Worm (Caenorhabditis elegans): Measurements from ENCODE around the gene K07E3.1.

K07E3.1 gene

ce11 chrX:8136276-8136891 is 26.1 kb downstream of the K07E3.1 start, which contains the start of gene C02B8.6 (continued):
- peak; percentile 54 for TF ChIP-seq nhr-6 (tag; optimal IDR thresholded peaks at IDR 0.05)

DNA sequence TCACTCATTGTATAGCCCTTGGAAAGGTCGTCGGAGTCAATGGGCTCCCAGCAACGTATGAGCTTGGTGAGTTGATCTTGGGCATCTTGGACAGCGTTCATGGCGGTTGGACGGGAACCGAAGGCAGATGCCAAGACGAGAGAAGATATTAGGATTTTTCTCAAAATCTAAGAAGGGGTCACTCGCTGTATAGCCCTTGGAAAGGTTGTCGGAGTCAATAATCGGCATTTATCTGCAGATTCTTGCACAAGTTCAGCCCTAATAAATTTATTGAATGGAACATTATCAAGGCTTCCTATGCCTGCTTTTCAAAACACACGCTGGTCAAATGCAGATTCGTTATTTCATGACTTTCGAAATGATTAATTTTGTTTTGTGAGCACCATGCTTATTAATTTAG is 27.5 kb downstream of the K07E3.1 start, which contains the start of gene C02B8.7:
Gene C02B8.7, minus strand, starts transcription at position 101 of the 400 bp plus-strand sequence.
- TF ChIP-seq T20F7.1 (GFP tag; optimal IDR thresholded peaks at IDR 0.05) (no peak), lin-39 (tag; optimal IDR thresholded peaks at IDR 0.05) (no peak), ctbp-1 (GFP tag; IDR thresholded peaks at IDR 0.05) (no peak)

DNA sequence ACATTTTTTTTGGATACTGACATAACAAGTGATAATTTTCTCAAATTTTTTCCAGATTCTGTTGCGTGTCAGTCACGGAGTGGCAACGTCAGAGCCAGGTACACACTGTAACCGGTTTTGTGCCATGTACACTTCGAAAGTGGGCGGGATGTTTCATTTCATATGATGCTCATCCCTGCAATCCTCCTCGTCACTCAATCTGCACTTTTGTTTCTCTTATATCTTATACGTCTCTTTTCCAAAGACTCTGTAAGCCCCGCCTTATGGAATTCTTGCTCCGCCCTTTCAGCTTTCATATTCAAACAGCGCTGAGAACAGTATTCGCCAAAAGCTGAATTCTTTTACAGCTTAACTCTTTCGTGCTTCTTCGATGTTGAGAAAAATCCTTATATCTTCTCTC is 28.9 kb downstream of the K07E3.1 start, which contains the start of gene C02B8.3:
Gene C02B8.3, plus strand, starts transcription at position 301 of the 400 bp plus-strand sequence.
- TF ChIP-seq skn-1 (tag; optimal IDR thresholded peaks at IDR 0.05) = no peak
- no peak for TF ChIP-seq daf-12 (tag; optimal IDR thresholded peaks at IDR 0.05)
- no peak for TF ChIP-seq lsy-2 (tag; optimal IDR thresholded peaks at IDR 0.05)
- TF ChIP-seq lim-7 (GFP tag; IDR thresholded peaks at IDR 0.05) = no peak
- TF ChIP-seq ctbp-1 (GFP tag; IDR thresholded peaks at IDR 0.05) = no peak
- TF ChIP-seq tag-97 (GFP tag; IDR thresholded peaks at IDR 0.05) = no peak
- TF ChIP-seq R02D3.7 (tag; optimal IDR thresholded peaks at IDR 0.05) = no peak
- TF ChIP-seq mep-1 (tag; optimal IDR thresholded peaks at IDR 0.05) = no peak
- TF ChIP-seq dpl-1 (GFP tag; optimal IDR thresholded peaks at IDR 0.05) = no peak
- no peak for TF ChIP-seq nhr-237 (tag; optimal IDR thresholded peaks at IDR 0.05)

DNA sequence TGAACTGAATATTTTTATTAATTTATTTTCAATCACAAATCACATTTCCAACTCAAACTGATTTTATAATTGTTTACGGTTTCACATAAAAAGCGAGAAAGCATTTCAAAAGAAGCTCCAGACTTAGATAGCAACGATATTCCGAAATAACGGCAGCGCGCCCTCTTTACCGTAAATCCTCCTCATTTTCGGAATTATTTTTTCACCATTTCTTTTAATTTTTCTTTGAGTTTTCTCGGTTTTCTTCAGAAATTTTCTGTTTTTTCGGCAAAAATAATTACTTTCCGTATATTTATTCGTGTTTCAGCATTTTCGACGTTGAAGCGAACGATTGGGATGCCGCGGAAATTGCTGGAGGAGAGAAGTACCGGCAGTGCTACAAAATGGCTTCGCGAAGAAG is 37.2 kb downstream of the K07E3.1 start, which contains the start of gene C02B8.1:
Gene C02B8.1, plus strand, starts transcription at position 301 of the 400 bp plus-strand sequence.
- TF ChIP-seq Y48G9A.11 (GFP tag; IDR thresholded peaks at IDR 0.05) (0 out of 2 replicates have a peak, but pooled peaks have one; percentile 16), rbr-2 (tag; optimal IDR thresholded peaks at IDR 0.05) (no peak)

DNA sequence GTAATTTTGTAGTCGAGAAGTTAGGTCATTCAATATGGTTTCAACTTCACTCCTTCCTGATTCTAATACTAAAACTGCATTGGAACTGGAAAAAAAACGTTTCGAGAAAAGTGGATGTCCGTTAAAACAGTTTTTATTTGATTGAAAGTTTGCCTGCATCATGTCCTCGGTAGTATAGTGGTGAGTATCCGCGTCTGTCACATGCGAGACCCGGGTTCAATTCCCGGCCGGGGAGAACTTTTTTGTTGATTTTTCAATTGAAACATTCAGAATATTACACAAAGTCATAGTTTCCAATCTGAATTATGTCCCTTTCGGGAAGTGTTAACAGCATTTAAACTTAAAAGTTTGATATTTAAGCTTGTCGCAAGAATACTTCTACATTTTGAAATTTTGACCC is 38.8 kb downstream of the K07E3.1 start:
- TF ChIP-seq lim-7 (GFP tag; IDR thresholded peaks at IDR 0.05) (peak; percentile 71; the same call in 1 of the 2 replicates), ceh-44 (GFP tag; IDR thresholded peaks at IDR 0.05) (no peak), pha-4 (GFP tag; IDR thresholded peaks at IDR 0.05) (peak; percentile 23; the same call in 1 of the 2 replicates), pha-4 (tag; optimal IDR thresholded peaks at IDR 0.05) (no peak), Y48G9A.11 (GFP tag; IDR thresholded peaks at IDR 0.05) (peak; percentile 44; the same call in 1 of the 2 replicates), vab-7 (GFP tag; IDR thresholded peaks at IDR 0.05) (peak; percentile 60), daf-19 (GFP tag; conservative IDR thresholded peaks at IDR 0.05) (0 out of 2 replicates have a peak, but pooled peaks have one; percentile 48), dve-1 (tag; optimal IDR thresholded peaks at IDR 0.05; ENCODE audit: insufficient read depth) (no peak), madf-5 (GFP tag; IDR thresholded peaks at IDR 0.05) (0 out of 4 replicates have a peak, but pooled peaks of 1 of the 2 experiments have one; percentile 31), snpc-1.2 (GFP tag; IDR thresholded peaks at IDR 0.05) (peak; percentile 74), madf-9 (GFP tag; conservative IDR thresholded peaks at IDR 0.05) (0 out of 2 replicates have a peak, but pooled peaks have one; percentile 15)

- TF ChIP-seq F26F4.8 (GFP tag; conservative IDR thresholded peaks at IDR 0.05) (no peak), dve-1 (tag; optimal IDR thresholded peaks at IDR 0.05; ENCODE audit: insufficient read depth) (no peak), daf-16 (GFP tag; optimal IDR thresholded peaks at IDR 0.05) (no peak), daf-16 (tag; optimal IDR thresholded peaks at IDR 0.05) (no peak), mxl-2 (GFP tag; conservative IDR thresholded peaks at IDR 0.05) (no peak), ceh-28 (tag; optimal IDR thresholded peaks at IDR 0.05) (no peak), jun-1 (tag; optimal IDR thresholded peaks at IDR 0.05) (no peak), attf-4 (tag; optimal IDR thresholded peaks at IDR 0.05) (no peak), D1046.2 (GFP tag; IDR thresholded peaks at IDR 0.05) (no peak), daf-8 (GFP tag; IDR thresholded peaks at IDR 0.05) (no peak)
Measured at ce11 chrX:8150621-8151020, 40.4 kb downstream of the K07E3.1 start, which contains the start of gene F22F1.2. F22F1.2 (minus strand) TSS chrX:8150721.
